Fruit fly (Drosophila melanogaster): ENCODE data around the gene rdx.

Gene rdx

dm6 chr3R:13958582-13958981, 73.3 kb downstream of the rdx start, which contains the start of gene Ipp (continued):
- TF ChIP-seq D19B (GFP tag; optimal IDR thresholded peaks at IDR 0.05): no peak
- no peak for TF ChIP-seq Ada2b (GFP tag; IDR thresholded peaks at IDR 0.05)
- TF ChIP-seq CG9932 (GFP tag; IDR thresholded peaks at IDR 0.05): no peak
- no peak for TF ChIP-seq CG2712 (tag; optimal IDR thresholded peaks at IDR 0.05)
- no peak for TF ChIP-seq CG10321 (GFP tag; IDR thresholded peaks at IDR 0.05)
- no peak for TF ChIP-seq bbx (GFP tag; IDR thresholded peaks at IDR 0.05; ENCODE audit: partially characterized antibody)
- TF ChIP-seq Ssrp (tag; optimal IDR thresholded peaks at IDR 0.05): no peak
- no peak for TF ChIP-seq HmgZ (tag; optimal IDR thresholded peaks at IDR 0.05)
- no peak for TF ChIP-seq CG30431 (GFP tag; optimal IDR thresholded peaks at IDR 0.05)
- TF ChIP-seq CG10274 (GFP tag; optimal IDR thresholded peaks at IDR 0.05): no peak
- peak; percentile 80 for TF ChIP-seq sens (GFP tag)
- TF ChIP-seq sob (GFP tag; IDR thresholded peaks at IDR 0.05): no peak
- TF ChIP-seq CG18764 (GFP tag; optimal IDR thresholded peaks at IDR 0.05): no peak
- no peak for TF ChIP-seq CG11695 (GFP tag; IDR thresholded peaks at IDR 0.05)
- no peak for TF ChIP-seq H2.0 (GFP tag; IDR thresholded peaks at IDR 0.05)
- TF ChIP-seq disco-r (GFP tag; optimal IDR thresholded peaks at IDR 0.05): no peak
- TF ChIP-seq CG13287 (GFP tag; IDR thresholded peaks at IDR 0.05; ENCODE audit: partially characterized antibody): peak; percentile 42
- TF ChIP-seq Rfx (GFP tag; IDR thresholded peaks at IDR 0.05): no peak
- TF ChIP-seq twi (tag; optimal IDR thresholded peaks at IDR 0.05): no peak
- no peak for TF ChIP-seq CG14050 (GFP tag; IDR thresholded peaks at IDR 0.05)
- TF ChIP-seq Asciz (GFP tag; optimal IDR thresholded peaks at IDR 0.05): no peak
- no peak for TF ChIP-seq aop (GFP tag; IDR thresholded peaks at IDR 0.05)
- peak; percentile 47; the same call in 1 of the 2 replicates for TF ChIP-seq unc-4 (GFP tag; IDR thresholded peaks at IDR 0.05; ENCODE audit: partially characterized antibody)
- peak; percentile 47 for TF ChIP-seq MESR4 (GFP tag; optimal IDR thresholded peaks at IDR 0.05)
- TF ChIP-seq schlank (tag; optimal IDR thresholded peaks at IDR 0.05): no peak
- no peak for TF ChIP-seq al (GFP tag; IDR thresholded peaks at IDR 0.05)
- TF ChIP-seq ase (GFP tag; IDR thresholded peaks at IDR 0.05): no peak
- no peak for TF ChIP-seq CG3163 (GFP tag; optimal IDR thresholded peaks at IDR 0.05)
- TF ChIP-seq MTF-1 (GFP tag; optimal IDR thresholded peaks at IDR 0.05; ENCODE audit: borderline replicate concordance): no peak
- peak; percentile 44 for TF ChIP-seq CG4617 (GFP tag; optimal IDR thresholded peaks at IDR 0.05; ENCODE audit: borderline replicate concordance)
- TF ChIP-seq TFAM (GFP tag; optimal IDR thresholded peaks at IDR 0.05): no peak
- TF ChIP-seq CG4424 (GFP tag; optimal IDR thresholded peaks at IDR 0.05): no peak
- TF ChIP-seq ro (GFP tag; IDR thresholded peaks at IDR 0.05): no peak
- TF ChIP-seq vvl (GFP tag; IDR thresholded peaks at IDR 0.05): peak; percentile 60; the same call in 1 of the 2 replicates
- no peak for TF ChIP-seq ara (GFP tag; IDR thresholded peaks at IDR 0.05)
- TF ChIP-seq CG6683 (GFP tag; optimal IDR thresholded peaks at IDR 0.05): no peak
- peak; percentile 47 for TF ChIP-seq Sin3A (optimal IDR thresholded peaks at IDR 0.05)
- no peak for TF ChIP-seq usp (GFP tag; optimal IDR thresholded peaks at IDR 0.05)
- no peak for TF ChIP-seq sc (optimal IDR thresholded peaks at IDR 0.05)
- TF ChIP-seq sc (GFP tag; optimal IDR thresholded peaks at IDR 0.05): no peak
- TF ChIP-seq MBD-R2 (GFP tag; IDR thresholded peaks at IDR 0.05): peak; percentile 66
- no peak for TF ChIP-seq HHEX (GFP tag; optimal IDR thresholded peaks at IDR 0.05)
- TF ChIP-seq trh (GFP tag; optimal IDR thresholded peaks at IDR 0.05): no peak
- no peak for TF ChIP-seq psq (GFP tag; optimal IDR thresholded peaks at IDR 0.05)
- no peak for TF ChIP-seq p53 (GFP tag; optimal IDR thresholded peaks at IDR 0.05)
- no peak for TF ChIP-seq CG11093 (GFP tag; IDR thresholded peaks at IDR 0.05)
- no peak for TF ChIP-seq Sox100B (GFP tag; optimal IDR thresholded peaks at IDR 0.05)
- TF ChIP-seq CG6765 (GFP tag; optimal IDR thresholded peaks at IDR 0.05): no peak
- TF ChIP-seq cwo (GFP tag; optimal IDR thresholded peaks at IDR 0.05): no peak
- TF ChIP-seq Ptx1 (GFP tag; IDR thresholded peaks at IDR 0.05): no peak
- TF ChIP-seq CG16815 (GFP tag; optimal IDR thresholded peaks at IDR 0.05): no peak
- peak; percentile 9 for TF ChIP-seq phol (tag; optimal IDR thresholded peaks at IDR 0.05)
- no peak for TF ChIP-seq lilli (GFP tag; optimal IDR thresholded peaks at IDR 0.05)

All from whole organism, embryonic.